Worm (Caenorhabditis elegans) whole organism, L2 larva: Measurements from ENCODE around the gene C10E2.2.

Experiments used
- C34F6.9 ChIP-seq: fragments of 150-350 bp; optimal IDR thresholded peaks from 2 replicates; lab custom pipeline; 2014; ENCODE audit warnings: missing biosample characterization, missing genetic modification characterization
- F13H6.1 ChIP-seq: sonication (generic microtip); optimal IDR thresholded peaks from 2 replicates; lab custom pipeline; 2016; ENCODE audit warnings: missing genetic modification characterization, missing compliant biosample characterization
- R02D3.7 ChIP-seq: fragments of 150-350 bp; optimal IDR thresholded peaks from 2 replicates; lab custom pipeline; 2014; ENCODE audit warnings: missing biosample characterization, missing genetic modification characterization
- Y55F3AM.14 ChIP-seq: fragments of 200-800 bp; sonication (Bioruptor generic); optimal IDR thresholded peaks from 2 replicates; lab custom pipeline; 2018; ENCODE audit warnings: mild to moderate bottlenecking, missing genetic modification characterization, missing compliant biosample characterization
- ZK546.5 ChIP-seq: sonication (generic microtip); optimal IDR thresholded peaks from 2 replicates; lab custom pipeline; 2017; ENCODE audit warnings: missing biosample characterization, missing genetic modification characterization
- alr-1 ChIP-seq: fragments of 150-350 bp; optimal IDR thresholded peaks from 2 replicates; lab custom pipeline; 2014; ENCODE audit warnings: missing biosample characterization, missing genetic modification characterization
- aly-2 ChIP-seq: fragments of 150-350 bp; optimal IDR thresholded peaks from 2 replicates; lab custom pipeline; 2014; ENCODE audit warnings: missing biosample characterization, missing genetic modification characterization
- ama-1 ChIP-seq: fragments of 150-350 bp; optimal IDR thresholded peaks from 2 replicates; lab custom pipeline; 2018; ENCODE audit warnings: inconsistent platforms
- blmp-1 ChIP-seq: sonication (generic microtip); optimal IDR thresholded peaks from 2 replicates; lab custom pipeline; 2017; ENCODE audit warnings: missing genetic modification characterization, mild to moderate bottlenecking, missing compliant biosample characterization, antibody characterized with exemption, moderate library complexity; ENCODE audit not compliant: insufficient read depth
- ceh-16 ChIP-seq: fragments of 150-350 bp; optimal IDR thresholded peaks from 2 replicates; lab custom pipeline; 2014; ENCODE audit warnings: missing biosample characterization, missing genetic modification characterization
- ceh-82 ChIP-seq: fragments of 150-350 bp; optimal IDR thresholded peaks from 2 replicates; lab custom pipeline; 2014; ENCODE audit warnings: missing biosample characterization, missing genetic modification characterization
- crh-2 ChIP-seq: sonication (generic microtip); optimal IDR thresholded peaks from 2 replicates; lab custom pipeline; 2017; ENCODE audit warnings: missing biosample characterization, missing genetic modification characterization
- dmd-4 ChIP-seq: sonication (generic microtip); optimal IDR thresholded peaks from 2 replicates; lab custom pipeline; 2017; ENCODE audit warnings: missing biosample characterization, missing genetic modification characterization
- egl-27 ChIP-seq: sonication (generic microtip); optimal IDR thresholded peaks from 3 replicates; lab custom pipeline; 2017; ENCODE audit warnings: missing biosample characterization, missing genetic modification reagents, missing genetic modification characterization
- elt-3 ChIP-seq: sonication (generic microtip); optimal IDR thresholded peaks from 2 replicates; lab custom pipeline; 2017; ENCODE audit warnings: missing biosample characterization, missing genetic modification characterization
- fos-1 ChIP-seq: fragments of 150-350 bp; optimal IDR thresholded peaks from 2 replicates; lab custom pipeline; 2014; ENCODE audit warnings: missing biosample characterization, missing genetic modification characterization
- lin-11 ChIP-seq: fragments of 150-350 bp; sonication (generic microtip); optimal IDR thresholded peaks from 2 replicates; lab custom pipeline; 2014; ENCODE audit warnings: missing biosample characterization, missing genetic modification characterization, inconsistent platforms, mixed read lengths
- lin-13 ChIP-seq: fragments of 150-350 bp; optimal IDR thresholded peaks from 2 replicates; lab custom pipeline; 2014; ENCODE audit warnings: missing biosample characterization, missing genetic modification reagents, missing genetic modification characterization
- lsy-2 ChIP-seq, 2 experiments: fragments of 150-350 bp in 1 of 2; sonication (generic microtip) in 1 of 2; optimal IDR thresholded peaks; 2 replicates each; lab custom pipeline; 2014 to 2017; ENCODE audit warnings: missing biosample characterization in 2 of 2, missing genetic modification characterization in 2 of 2
- mab-5 ChIP-seq: fragments of 150-350 bp; optimal IDR thresholded peaks from 2 replicates; lab custom pipeline; 2014; ENCODE audit warnings: missing biosample characterization, missing genetic modification characterization
- mdl-1 ChIP-seq, 2 experiments: fragments of 150-350 bp in 1 of 2; sonication (generic microtip) in 1 of 2; optimal IDR thresholded peaks; 2 replicates each; lab custom pipeline; 2017; ENCODE audit warnings: missing biosample characterization in 2 of 2, missing genetic modification characterization in 2 of 2
- nhr-10 ChIP-seq: sonication (generic microtip); optimal IDR thresholded peaks from 2 replicates; lab custom pipeline; 2017; ENCODE audit warnings: missing biosample characterization, missing genetic modification characterization
- nhr-11 ChIP-seq: fragments of 150-350 bp; optimal IDR thresholded peaks from 2 replicates; lab custom pipeline; 2014; ENCODE audit warnings: missing biosample characterization, missing genetic modification characterization
- nhr-12 ChIP-seq: fragments of 150-350 bp; optimal IDR thresholded peaks from 2 replicates; lab custom pipeline; 2014; ENCODE audit warnings: missing biosample characterization, missing genetic modification characterization
- nhr-129 ChIP-seq: fragments of 150-350 bp; optimal IDR thresholded peaks from 2 replicates; lab custom pipeline; 2014; ENCODE audit warnings: missing biosample characterization, missing genetic modification characterization
- nhr-21 ChIP-seq: fragments of 150-350 bp; optimal IDR thresholded peaks from 2 replicates; lab custom pipeline; 2014; ENCODE audit warnings: missing biosample characterization, missing genetic modification characterization
- nhr-23 ChIP-seq: fragments of 150-350 bp; optimal IDR thresholded peaks from 2 replicates; lab custom pipeline; 2014; ENCODE audit warnings: missing biosample characterization, missing genetic modification reagents, missing genetic modification characterization
- nhr-237 ChIP-seq: fragments of 150-350 bp; optimal IDR thresholded peaks from 2 replicates; lab custom pipeline; 2014; ENCODE audit warnings: missing biosample characterization, missing genetic modification characterization
- nhr-6 ChIP-seq: fragments of 150-350 bp; optimal IDR thresholded peaks from 2 replicates; lab custom pipeline; 2014; ENCODE audit warnings: missing biosample characterization, missing genetic modification characterization
- nhr-77 ChIP-seq: fragments of 150-350 bp; optimal IDR thresholded peaks from 2 replicates; lab custom pipeline; 2014; ENCODE audit warnings: missing biosample characterization, missing genetic modification characterization
- peb-1 ChIP-seq: fragments of 150-350 bp; optimal IDR thresholded peaks from 2 replicates; lab custom pipeline; 2014; ENCODE audit warnings: missing biosample characterization, missing genetic modification characterization
- skn-1 ChIP-seq: sonication (generic microtip); optimal IDR thresholded peaks from 2 replicates; lab custom pipeline; 2017; ENCODE audit warnings: missing biosample characterization, missing genetic modification characterization
- sma-9 ChIP-seq, 2 experiments: fragments of 150-350 bp in 1 of 2; sonication (generic microtip) in 1 of 2; optimal IDR thresholded peaks; 2 replicates each; lab custom pipeline; 2014 to 2016; ENCODE audit warnings: missing genetic modification characterization in 2 of 2, mild to moderate bottlenecking in 1 of 2, missing biosample characterization in 1 of 2, missing compliant biosample characterization in 1 of 2, missing genetic modification reagents in 1 of 2, moderate library complexity in 1 of 2
- unc-39 ChIP-seq: fragments of 150-350 bp; optimal IDR thresholded peaks from 2 replicates; lab custom pipeline; 2014; ENCODE audit warnings: missing biosample characterization, missing genetic modification characterization
- unc-62 ChIP-seq: fragments of 150-350 bp; optimal IDR thresholded peaks from 2 replicates; lab custom pipeline; 2014; ENCODE audit warnings: missing biosample characterization, missing genetic modification reagents, missing genetic modification characterization
- ztf-1 ChIP-seq: fragments of 200-800 bp; sonication (Bioruptor generic); conservative IDR thresholded peaks from 2 replicates; pipeline ENCODE4 v1.3.6; 2022; ENCODE audit warnings: missing genetic modification characterization, missing compliant biosample characterization
- ztf-11 ChIP-seq: sonication (generic microtip); optimal IDR thresholded peaks from 2 replicates; lab custom pipeline; 2017; ENCODE audit warnings: missing biosample characterization, missing genetic modification characterization

Gene C10E2.2

DNA sequence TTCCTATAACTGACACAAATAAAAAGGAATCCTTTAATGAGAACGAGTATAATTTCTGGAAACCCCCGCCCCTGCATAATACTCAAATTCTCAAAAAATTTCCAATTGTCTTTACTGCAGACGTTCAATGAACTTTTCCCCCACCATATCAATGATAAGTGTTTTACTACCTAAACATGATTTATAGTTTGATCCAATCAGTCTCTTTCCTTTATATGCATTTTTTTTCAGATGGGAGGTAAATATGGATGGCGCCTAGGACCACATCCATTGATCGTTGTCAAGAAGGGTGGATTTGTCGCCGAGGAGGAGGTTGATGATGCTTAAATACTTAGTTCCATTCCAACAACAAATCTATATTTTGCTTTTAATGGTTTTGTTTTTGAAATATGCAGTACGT is 42.1 kb downstream of the C10E2.2 start:
- no peak for TF ChIP-seq dmd-4 (tag; lab: Kevin White, UChicago)
- TF ChIP-seq unc-62 (GFP tag; lab: Kevin White, UChicago) = no peak
- TF ChIP-seq fos-1 = no peak

DNA sequence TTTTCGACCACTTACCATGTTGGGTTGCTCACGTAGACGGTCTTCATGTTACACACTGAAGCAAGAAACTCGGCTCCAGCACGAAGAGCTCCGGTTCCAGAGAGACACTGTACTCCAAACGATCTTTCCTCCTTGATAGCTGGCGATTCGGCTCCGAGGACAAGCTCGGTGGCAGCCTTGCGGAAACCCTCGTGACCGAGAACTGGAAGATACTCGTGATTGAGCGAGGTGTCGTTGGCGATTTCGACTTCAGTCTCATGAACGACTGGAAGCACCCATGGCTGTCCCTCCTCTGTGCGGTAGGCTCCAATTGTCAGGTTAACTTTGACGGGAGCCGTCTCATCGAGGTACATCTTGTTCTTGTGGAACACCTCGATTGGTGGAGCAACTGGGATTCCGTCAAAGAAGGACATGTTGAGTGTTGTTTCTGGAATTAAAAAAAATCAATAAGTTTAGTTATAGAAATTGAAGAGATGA is 47.7 kb downstream of the C10E2.2 start, which contains the start of gene got-1.2:
TSS of gene got-1.2 (minus strand) at position 427 of the 477 bp plus-strand sequence.
- TF ChIP-seq peb-1 (tag; lab: Kevin White, UChicago) (no peak), R02D3.7 (tag; lab: Kevin White, UChicago) (no peak), mdl-1 (tag; optimal IDR thresholded peaks at IDR 0.05; lab: Kevin White, UChicago) (no peak), aly-2 (tag; lab: Kevin White, UChicago) (no peak), sma-9 (GFP tag; optimal IDR thresholded peaks at IDR 0.05; lab: Kevin White, UChicago) (no peak), sma-9 (tag; optimal IDR thresholded peaks at IDR 0.05; lab: Kevin White, UChicago) (no peak), elt-3 (tag; lab: Kevin White, UChicago) (no peak), nhr-10 (tag; lab: Kevin White, UChicago) (no peak), crh-2 (tag; lab: Kevin White, UChicago) (no peak), dmd-4 (tag; lab: Kevin White, UChicago) (no peak), unc-62 (GFP tag; lab: Kevin White, UChicago) (no peak), lsy-2 (tag; optimal IDR thresholded peaks at IDR 0.05; lab: Kevin White, UChicago) (no peak), Y55F3AM.14 (GFP tag; lab: Kevin White, UChicago) (no peak), fos-1 (no peak)

DNA sequence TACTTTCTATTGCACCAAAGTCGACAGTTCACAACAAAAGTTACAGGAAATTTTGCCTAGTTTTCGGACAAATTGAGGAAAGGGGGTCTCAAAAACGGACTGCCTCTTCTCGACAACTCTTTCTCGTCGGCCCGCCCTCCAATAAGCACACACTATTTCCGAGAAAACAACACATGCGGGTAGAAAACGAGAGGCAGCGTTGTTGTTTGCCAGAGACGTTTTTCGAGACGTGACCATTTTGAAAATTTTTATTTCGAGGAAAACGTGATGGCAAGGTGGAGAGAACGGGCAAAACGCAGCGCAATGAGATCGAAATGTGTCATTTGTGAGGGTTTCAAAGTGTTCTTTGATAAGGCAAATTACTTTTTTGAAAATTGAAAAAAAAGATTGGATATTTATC is 48.4 kb downstream of the C10E2.2 start:
- no peak for TF ChIP-seq aly-2 (tag; lab: Kevin White, UChicago)
- TF ChIP-seq ama-1 (lab: Kevin White, UChicago) = no peak
- TF ChIP-seq ceh-16 = no peak
- no peak for TF ChIP-seq nhr-11 (tag; lab: Kevin White, UChicago)
- peak in 1 of 2 experiments; percentile 7 for TF ChIP-seq mdl-1 (tag; optimal IDR thresholded peaks at IDR 0.05; lab: Kevin White, UChicago)
- TF ChIP-seq unc-39 (tag; lab: Kevin White, UChicago) = no peak
- TF ChIP-seq ceh-82 (tag; lab: Kevin White, UChicago) = no peak
- TF ChIP-seq lin-13 (GFP tag; lab: Kevin White, UChicago) = no peak
- no peak for TF ChIP-seq ztf-11
- TF ChIP-seq C34F6.9 (tag; lab: Kevin White, UChicago) = peak; percentile 34
- peak; percentile 49 for TF ChIP-seq nhr-21
- TF ChIP-seq blmp-1 (tag; lab: Kevin White, UChicago) = no peak
- TF ChIP-seq nhr-129 (tag; lab: Kevin White, UChicago) = peak; percentile 78
- TF ChIP-seq crh-2 (tag; lab: Kevin White, UChicago) = no peak
- peak in 1 of 2 experiments; percentile 27 for TF ChIP-seq lsy-2 (tag; optimal IDR thresholded peaks at IDR 0.05; lab: Kevin White, UChicago)
- no peak for TF ChIP-seq nhr-6 (tag; lab: Kevin White, UChicago)
- no peak for TF ChIP-seq nhr-23 (tag; lab: Kevin White, UChicago)
- peak; percentile 60 for TF ChIP-seq lin-11 (tag; lab: Kevin White, UChicago)
- TF ChIP-seq ztf-1 (GFP tag; lab: Robert Waterston, UW) = no peak
- no peak for TF ChIP-seq egl-27
- peak; percentile 61 for TF ChIP-seq sma-9 (GFP tag; optimal IDR thresholded peaks at IDR 0.05; lab: Kevin White, UChicago)
- no peak for TF ChIP-seq sma-9 (tag; optimal IDR thresholded peaks at IDR 0.05; lab: Kevin White, UChicago)
- TF ChIP-seq mab-5 (tag; lab: Kevin White, UChicago) = no peak
- no peak for TF ChIP-seq nhr-12 (tag; lab: Kevin White, UChicago)
- TF ChIP-seq nhr-10 (tag; lab: Kevin White, UChicago) = no peak
- no peak for TF ChIP-seq nhr-77 (tag; lab: Kevin White, UChicago)
- no peak for TF ChIP-seq nhr-237 (tag; lab: Kevin White, UChicago)
- no peak for TF ChIP-seq alr-1 (tag; lab: Kevin White, UChicago)
- TF ChIP-seq R02D3.7 (tag; lab: Kevin White, UChicago) = no peak
- TF ChIP-seq F13H6.1 (tag; lab: Kevin White, UChicago) = peak; percentile 4
- TF ChIP-seq skn-1 (tag; lab: Kevin White, UChicago) = no peak
- no peak for TF ChIP-seq ZK546.5 (tag; lab: Kevin White, UChicago)
